Fruit fly (Drosophila melanogaster) Kc167 (cell line): ENCODE results near the gene Gss1.
A peak's percentile ranks its signal among the peaks of the same experiment; 100 is the strongest.
"Not testable (repeated sequence)": the region's sequence is repeated elsewhere in the genome, so short reads cannot be mapped to it uniquely, and the experiment has no call there.

Experiments
- Myc ChIP-seq: fragments of >200 bp; optimal IDR thresholded peaks from 2 replicates; lab custom pipeline; 2017; ENCODE audit warnings: missing external identifiers
- Sin3A ChIP-seq: fragments of >200 bp; optimal IDR thresholded peaks from 2 replicates; lab custom pipeline; 2018; ENCODE audit warnings: missing external identifiers
- h ChIP-seq: fragments of >200 bp; optimal IDR thresholded peaks from 3 replicates; lab custom pipeline; 2018; ENCODE audit warnings: missing external identifiers
- insv ChIP-seq: fragments of >200 bp; optimal IDR thresholded peaks from 3 replicates; lab custom pipeline; 2018; ENCODE audit warnings: missing external identifiers
- psq ChIP-seq: fragments of >200 bp; optimal IDR thresholded peaks from 2 replicates; lab custom pipeline; 2017; ENCODE audit warnings: missing external identifiers
- ttk ChIP-seq: sonication (Bioruptor generic); optimal IDR thresholded peaks from 2 replicates; lab custom pipeline; 2017; ENCODE audit warnings: missing external identifiers

The Gss1 gene

dm6 chrX:17889247-17889646 is at the start of gene Gss1:
Gss1 (plus strand) TSS chrX:17889547.
- TF ChIP-seq Myc (lab: Kevin White, UChicago); Sin3A; h: not testable (repeated sequence)

- TF ChIP-seq Sin3A (no peak), h (no peak), ttk (lab: Kevin White, UChicago) (no peak), psq (no peak), Myc (lab: Kevin White, UChicago) (no peak), insv (no peak)
Observed at dm6 chrX:17841923-17842322, 47.4 kb upstream of the Gss1 start, which contains the start of gene Taf9. Taf9 (plus strand) TSS chrX:17842161.

- no peak for TF ChIP-seq h
- no peak for TF ChIP-seq Myc (lab: Kevin White, UChicago)
- TF ChIP-seq ttk (lab: Kevin White, UChicago) = no peak
- no peak for TF ChIP-seq Sin3A
- no peak for TF ChIP-seq psq
- no peak for TF ChIP-seq insv
Observed at dm6 chrX:17844623-17845022, 44.7 kb upstream of the Gss1 start, which contains the start of the genes CG8142 and Ucp4A. CG8142 (minus strand) TSS chrX:17844704. Ucp4A (plus strand) TSS chrX:17844949.

dm6 chrX:17845820-17846379 is 43.4 kb upstream of the Gss1 start:
- TF ChIP-seq Sin3A (no peak), psq (no peak), ttk (lab: Kevin White, UChicago) (no peak), h (no peak), insv (no peak), Myc (lab: Kevin White, UChicago) (no peak)

dm6 chrX:17850179-17850578 is 39.2 kb upstream of the Gss1 start, which contains the start of the genes CG15814 and Spt7:
CG15814 (minus strand) TSS chrX:17850342.
Spt7 (plus strand) TSS chrX:17850460.
- TF ChIP-seq insv (no peak), Myc (lab: Kevin White, UChicago) (no peak), ttk (lab: Kevin White, UChicago) (no peak), h (peak; percentile 22), Sin3A (no peak), psq (no peak)

dm6 chrX:17852457-17852856 is 36.9 kb upstream of the Gss1 start, which contains the start of gene CG32554:
CG32554 (minus strand) TSS chrX:17852685.
- TF ChIP-seq psq = no peak

dm6 chrX:17856029-17856428 is 33.3 kb upstream of the Gss1 start, which contains the start of gene Mco4:
Mco4 (minus strand) TSS chrX:17856129.
- no peak for TF ChIP-seq h

dm6 chrX:17856458-17857277 is 32.7 kb upstream of the Gss1 start, which contains the start of gene Srx:
Srx (plus strand) TSS chrX:17856974.
- TF ChIP-seq psq = no peak
- no peak for TF ChIP-seq Sin3A
- TF ChIP-seq h = no peak
- no peak for TF ChIP-seq ttk (lab: Kevin White, UChicago)
- TF ChIP-seq insv = no peak
- TF ChIP-seq Myc (lab: Kevin White, UChicago) = no peak

dm6 chrX:17857809-17858208 is 31.5 kb upstream of the Gss1 start:
- TF ChIP-seq Myc (lab: Kevin White, UChicago) = no peak
- TF ChIP-seq insv = no peak
- TF ChIP-seq psq = no peak
- TF ChIP-seq Sin3A = no peak
- TF ChIP-seq ttk (lab: Kevin White, UChicago) = no peak
- TF ChIP-seq h = no peak

dm6 chrX:17860711-17861110 is 28.6 kb upstream of the Gss1 start, which contains the start of the genes Arp8 and CG6769:
Arp8 (minus strand) TSS chrX:17860800.
CG6769 (plus strand) TSS chrX:17861002.
- TF ChIP-seq ttk (lab: Kevin White, UChicago) = no peak
- no peak for TF ChIP-seq psq
- TF ChIP-seq Sin3A = no peak
- no peak for TF ChIP-seq Myc (lab: Kevin White, UChicago)
- TF ChIP-seq insv = no peak
- no peak for TF ChIP-seq h

dm6 chrX:17865103-17865502 is 24.2 kb upstream of the Gss1 start:
- TF ChIP-seq Myc (lab: Kevin White, UChicago) = no peak
- TF ChIP-seq ttk (lab: Kevin White, UChicago) = no peak
- no peak for TF ChIP-seq Sin3A
- no peak for TF ChIP-seq insv
- no peak for TF ChIP-seq psq
- TF ChIP-seq h = no peak

dm6 chrX:17870614-17871394 is 18.5 kb upstream of the Gss1 start:
- TF ChIP-seq ttk (lab: Kevin White, UChicago) (no peak), Myc (lab: Kevin White, UChicago) (no peak), insv (no peak), Sin3A (no peak)

dm6 chrX:17872310-17872709 is 17.0 kb upstream of the Gss1 start:
- TF ChIP-seq ttk (lab: Kevin White, UChicago) = no peak
- no peak for TF ChIP-seq Sin3A
- no peak for TF ChIP-seq h
- no peak for TF ChIP-seq Myc (lab: Kevin White, UChicago)
- TF ChIP-seq psq = no peak
- no peak for TF ChIP-seq insv
